Fruit fly (Drosophila melanogaster): ENCODE measurements around the gene CG18404.

DNA sequence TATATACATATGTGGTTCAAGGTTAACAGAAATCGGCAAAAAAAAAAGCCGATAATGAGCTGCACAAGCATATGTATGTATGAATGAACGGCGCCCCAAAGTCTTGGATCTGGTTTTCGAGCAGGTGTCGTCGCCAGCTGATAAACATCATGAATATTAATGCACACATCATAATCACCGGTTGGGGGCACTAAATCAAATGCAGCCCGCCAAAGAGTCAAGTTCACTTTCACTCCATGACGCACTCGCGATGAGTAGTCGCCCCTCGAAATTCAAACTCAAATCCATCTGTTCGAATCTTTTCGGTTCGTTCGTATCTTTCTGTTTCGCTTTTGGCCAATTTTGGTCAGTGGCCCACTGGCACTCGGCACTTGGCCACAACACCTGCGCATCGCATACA is 12.7 kb upstream of the CG18404 start:
- no peak for TF ChIP-seq HLH54F (GFP tag; optimal IDR thresholded peaks at IDR 0.05)
- TF ChIP-seq Ssrp (tag; optimal IDR thresholded peaks at IDR 0.05): no peak
- TF ChIP-seq CG7372 (GFP tag; IDR thresholded peaks at IDR 0.05): no peak
- TF ChIP-seq psq (GFP tag; optimal IDR thresholded peaks at IDR 0.05): no peak

Data from whole organism, embryonic.